Fruit fly (Drosophila melanogaster): ENCODE measurements around the gene CG13310.

CG13310 gene

dm6 chr3L:8827133-8827867 lies 27.0 kb upstream of the CG13310 start, which contains the start of gene dally (continued):
- TF ChIP-seq pan (optimal IDR thresholded peaks at IDR 0.05) (no peak), pan (GFP tag; optimal IDR thresholded peaks at IDR 0.05 in 1 of 2, IDR thresholded peaks at IDR 0.05 in 1 of 2) (peak in 1 of 2 experiments; percentile 64), toy (GFP tag; IDR thresholded peaks at IDR 0.05) (no peak), cas (GFP tag; IDR thresholded peaks at IDR 0.05) (no peak), CG34224 (GFP tag; IDR thresholded peaks at IDR 0.05; ENCODE audit: partially characterized antibody) (peak; percentile 61), CG10366 (GFP tag; IDR thresholded peaks at IDR 0.05) (no peak), Lim3 (GFP tag; IDR thresholded peaks at IDR 0.05) (no peak), ewg (GFP tag; optimal IDR thresholded peaks at IDR 0.05) (no peak), Oli (tag; optimal IDR thresholded peaks at IDR 0.05) (no peak), tap (tag; optimal IDR thresholded peaks at IDR 0.05) (peak; percentile 2), CG6765 (GFP tag; optimal IDR thresholded peaks at IDR 0.05) (peak; percentile 8), BtbVII (GFP tag; optimal IDR thresholded peaks at IDR 0.05) (no peak), oc (tag; optimal IDR thresholded peaks at IDR 0.05) (no peak), unc-4 (GFP tag; IDR thresholded peaks at IDR 0.05; ENCODE audit: partially characterized antibody) (peak; percentile 42; the same call in 1 of the 2 replicates), Hr39 (optimal IDR thresholded peaks at IDR 0.05) (no peak), Elba2 (GFP tag; optimal IDR thresholded peaks at IDR 0.05) (no peak), CG12219 (GFP tag; optimal IDR thresholded peaks at IDR 0.05) (peak; percentile 19), Med (GFP tag) (peak; percentile 93), CG7556 (GFP tag; optimal IDR thresholded peaks at IDR 0.05) (no peak), Blimp-1 (GFP tag; optimal IDR thresholded peaks at IDR 0.05) (no peak), gsb-n (tag; optimal IDR thresholded peaks at IDR 0.05) (peak; percentile 3), schlank (tag; optimal IDR thresholded peaks at IDR 0.05) (no peak), gem (tag; optimal IDR thresholded peaks at IDR 0.05) (no peak), cad (GFP tag; optimal IDR thresholded peaks at IDR 0.05) (no peak), Hsf (GFP tag; optimal IDR thresholded peaks at IDR 0.05) (no peak), trh (GFP tag; optimal IDR thresholded peaks at IDR 0.05) (no peak), ro (GFP tag; IDR thresholded peaks at IDR 0.05) (no peak), CG14050 (GFP tag; IDR thresholded peaks at IDR 0.05) (no peak), CG43689 (GFP tag; IDR thresholded peaks at IDR 0.05) (no peak), slbo (GFP tag; IDR thresholded peaks at IDR 0.05) (peak; percentile 54), CG1602 (GFP tag; optimal IDR thresholded peaks at IDR 0.05) (no peak), ac (GFP tag; optimal IDR thresholded peaks at IDR 0.05) (no peak), sob (GFP tag; IDR thresholded peaks at IDR 0.05) (peak; percentile 40; the same call in 1 of the 2 replicates), CG17328 (GFP tag; IDR thresholded peaks at IDR 0.05) (no peak), Antp (GFP tag; optimal IDR thresholded peaks at IDR 0.05) (no peak), CG1792 (GFP tag; optimal IDR thresholded peaks at IDR 0.05) (no peak), cwo (GFP tag; optimal IDR thresholded peaks at IDR 0.05) (no peak), HmgZ (tag; optimal IDR thresholded peaks at IDR 0.05) (peak; percentile 31), Mad (GFP tag; optimal IDR thresholded peaks at IDR 0.05) (no peak), pzg (GFP tag; optimal IDR thresholded peaks at IDR 0.05) (no peak), CG17186 (GFP tag; optimal IDR thresholded peaks at IDR 0.05) (no peak), ttk (GFP tag; IDR thresholded peaks at IDR 0.05) (peak; percentile 5; the same call in 1 of the 2 replicates), Mes4 (GFP tag; optimal IDR thresholded peaks at IDR 0.05) (no peak), Gsc (GFP tag; IDR thresholded peaks at IDR 0.05) (no peak), CG1529 (GFP tag; optimal IDR thresholded peaks at IDR 0.05) (no peak), ap (GFP tag; IDR thresholded peaks at IDR 0.05) (0 out of 2 replicates have a peak, but pooled peaks have one; percentile 6), CG3281 (GFP tag; optimal IDR thresholded peaks at IDR 0.05) (peak; percentile 16), CG1832 (GFP tag; optimal IDR thresholded peaks at IDR 0.05) (no peak), wor (GFP tag; IDR thresholded peaks at IDR 0.05) (no peak), CG2712 (tag; optimal IDR thresholded peaks at IDR 0.05) (peak; percentile 37), br (optimal IDR thresholded peaks at IDR 0.05) (no peak)

All from whole organism, embryonic.